Fruit fly (Drosophila melanogaster) whole organism, embryonic: ENCODE data around the gene CG7974.

Experiments
- BEAF-32 ChIP-seq: fragments of 200-800 bp; sonication (Bioruptor generic); optimal IDR thresholded peaks from 3 replicates; lab custom pipeline; 2017; ENCODE audit warnings: missing biosample characterization, missing genetic modification characterization, mild to moderate bottlenecking, moderate library complexity, missing genetic modification reagents
- Bgb ChIP-seq: fragments of 200-800 bp; sonication (Bioruptor generic); IDR thresholded peaks from 2 replicates; pipeline ENCODE4 v1.3.6; 2022; ENCODE audit warnings: missing biosample characterization, missing genetic modification characterization; ENCODE audit not compliant: partially characterized antibody
- CG10366 ChIP-seq: fragments of 200-800 bp; sonication (Bioruptor generic); IDR thresholded peaks from 2 replicates; pipeline ENCODE4 v1.3.6; 2022; ENCODE audit warnings: missing biosample characterization, missing genetic modification characterization
- CG10431 ChIP-seq: fragments of 200-800 bp; sonication (Bioruptor generic); optimal IDR thresholded peaks from 3 replicates; lab custom pipeline; 2018; ENCODE audit warnings: missing biosample characterization, mild to moderate bottlenecking, missing genetic modification characterization
- CG12219 ChIP-seq: fragments of 200-800 bp; sonication (Bioruptor generic); optimal IDR thresholded peaks from 3 replicates; lab custom pipeline; 2018; ENCODE audit warnings: missing biosample characterization, mild to moderate bottlenecking, missing genetic modification characterization
- CG12299 ChIP-seq: fragments of 200-800 bp; sonication (Bioruptor generic); optimal IDR thresholded peaks from 2 replicates; lab custom pipeline; 2018; ENCODE audit warnings: missing biosample characterization, mild to moderate bottlenecking, missing genetic modification characterization
- CG12769 ChIP-seq: fragments of 200-800 bp; sonication (Bioruptor generic); optimal IDR thresholded peaks from 2 replicates; lab custom pipeline; 2019; ENCODE audit warnings: missing biosample characterization, mild to moderate bottlenecking, missing genetic modification characterization, moderate library complexity
- CG13296 ChIP-seq: fragments of 200-800 bp; sonication (Bioruptor generic); optimal IDR thresholded peaks from 3 replicates; lab custom pipeline; 2018; ENCODE audit warnings: missing biosample characterization, mild to moderate bottlenecking, missing genetic modification characterization
- CG15269 ChIP-seq: fragments of 200-800 bp; sonication (Bioruptor generic); optimal IDR thresholded peaks from 2 replicates; lab custom pipeline; 2018; ENCODE audit warnings: missing biosample characterization, mild to moderate bottlenecking, missing genetic modification characterization, moderate library complexity
- CG15514 ChIP-seq: fragments of 200-800 bp; sonication (Bioruptor generic); optimal IDR thresholded peaks from 3 replicates; lab custom pipeline; 2017; ENCODE audit warnings: missing biosample characterization, missing genetic modification characterization, mild to moderate bottlenecking, moderate library complexity, missing genetic modification reagents
- CG4404 ChIP-seq: fragments of 200-800 bp; sonication (Bioruptor generic); IDR thresholded peaks from 2 replicates; pipeline ENCODE4 v1.3.6; 2022; ENCODE audit warnings: missing biosample characterization, missing genetic modification characterization
- CG4424 ChIP-seq: fragments of 200-800 bp; sonication (Bioruptor generic); optimal IDR thresholded peaks from 3 replicates; lab custom pipeline; 2016; ENCODE audit warnings: missing biosample characterization, missing genetic modification characterization
- CG4730 ChIP-seq: fragments of 200-800 bp; sonication (Bioruptor generic); IDR thresholded peaks from 2 replicates; pipeline ENCODE4 v1.3.6; 2022; ENCODE audit warnings: missing biosample characterization, missing genetic modification characterization
- CG5953 ChIP-seq: fragments of 200-800 bp; sonication (Bioruptor generic); IDR thresholded peaks from 2 replicates; pipeline ENCODE4 v1.3.6; 2022; ENCODE audit warnings: missing biosample characterization, missing genetic modification characterization
- CG7357 ChIP-seq: fragments of 200-800 bp; sonication (Bioruptor generic); IDR thresholded peaks from 3 replicates; pipeline ENCODE4 v1.3.6; 2022; ENCODE audit warnings: missing biosample characterization, missing genetic modification characterization
- CG7987 ChIP-seq: fragments of 200-800 bp; sonication (Bioruptor generic); optimal IDR thresholded peaks from 2 replicates; lab custom pipeline; 2018; ENCODE audit warnings: missing biosample characterization, mild to moderate bottlenecking, missing genetic modification characterization, moderate library complexity
- CG8089 ChIP-seq: fragments of 200-800 bp; sonication (Bioruptor generic); optimal IDR thresholded peaks from 3 replicates; lab custom pipeline; 2016; ENCODE audit warnings: missing biosample characterization, missing genetic modification characterization
- CG8924 ChIP-seq: fragments of 200-800 bp; optimal IDR thresholded peaks from 3 replicates; lab custom pipeline; 2019; ENCODE audit warnings: missing biosample characterization, mild to moderate bottlenecking, missing genetic modification characterization, moderate library complexity
- CG9437 ChIP-seq: fragments of 200-800 bp; sonication (Bioruptor generic); optimal IDR thresholded peaks from 2 replicates; lab custom pipeline; 2018; ENCODE audit warnings: missing biosample characterization, mild to moderate bottlenecking, missing genetic modification characterization
- Camta ChIP-seq: fragments of 200-800 bp; sonication (Bioruptor generic); optimal IDR thresholded peaks from 2 replicates; lab custom pipeline; 2016; ENCODE audit warnings: missing biosample characterization, missing genetic modification characterization
- CrebB ChIP-seq: fragments of 200-800 bp; sonication (Bioruptor generic); optimal IDR thresholded peaks from 3 replicates; lab custom pipeline; 2018; ENCODE audit warnings: missing biosample characterization, mild to moderate bottlenecking, missing genetic modification characterization
- Dad ChIP-seq: fragments of 200-800 bp; sonication (Bioruptor generic); optimal IDR thresholded peaks from 3 replicates; lab custom pipeline; 2016; ENCODE audit warnings: missing biosample characterization, missing genetic modification characterization
- Dip2 ChIP-seq: fragments of 200-800 bp; sonication (Bioruptor generic); IDR thresholded peaks from 2 replicates; pipeline ENCODE4 v1.3.6; 2022; ENCODE audit warnings: missing biosample characterization, missing genetic modification characterization
- E2f2 ChIP-seq: fragments of 200-800 bp; sonication (Bioruptor generic); IDR thresholded peaks from 2 replicates; pipeline ENCODE4 v1.3.6; 2022; ENCODE audit warnings: missing biosample characterization, missing genetic modification characterization
- Fer1 ChIP-seq: fragments of 200-800 bp; sonication (Bioruptor generic); optimal IDR thresholded peaks from 2 replicates; lab custom pipeline; 2017; ENCODE audit warnings: missing biosample characterization, mild to moderate bottlenecking, missing genetic modification characterization
- Fer3 ChIP-seq: fragments of 200-800 bp; sonication (Bioruptor generic); optimal IDR thresholded peaks from 2 replicates; lab custom pipeline; 2018; ENCODE audit warnings: missing biosample characterization, mild to moderate bottlenecking, missing genetic modification characterization, moderate library complexity
- GATAe ChIP-seq: fragments of 200-800 bp; sonication (Bioruptor generic); conservative IDR thresholded peaks from 2 replicates; pipeline ENCODE4 v1.3.6; 2022; ENCODE audit warnings: missing biosample characterization, missing genetic modification characterization
- Gug ChIP-seq: fragments of 200-800 bp; sonication (Bioruptor generic); IDR thresholded peaks from 4 replicates; pipeline ENCODE4 v1.3.6; 2022; ENCODE audit warnings: missing biosample characterization, missing genetic modification characterization
- HLH3B ChIP-seq: fragments of 200-800 bp; sonication (Bioruptor generic); IDR thresholded peaks from 2 replicates; pipeline ENCODE4 v1.3.6; 2022; ENCODE audit warnings: missing biosample characterization, missing genetic modification characterization
- HLHmδ ChIP-seq: fragments of 200-800 bp; sonication (Bioruptor generic); optimal IDR thresholded peaks from 2 replicates; lab custom pipeline; 2018; ENCODE audit warnings: missing biosample characterization, mild to moderate bottlenecking, missing genetic modification characterization, moderate library complexity
- Hey ChIP-seq: fragments of 200-800 bp; sonication (Bioruptor generic); optimal IDR thresholded peaks from 3 replicates; lab custom pipeline; 2018; ENCODE audit warnings: missing biosample characterization, mild to moderate bottlenecking, missing genetic modification characterization
- Lpt ChIP-seq: fragments of >200 bp; optimal IDR thresholded peaks from 2 replicates; lab custom pipeline; 2018; ENCODE audit warnings: missing biosample characterization, missing genetic modification characterization
- MESR4 ChIP-seq: fragments of 200-800 bp; sonication (Bioruptor generic); optimal IDR thresholded peaks from 2 replicates; lab custom pipeline; 2018; ENCODE audit warnings: missing biosample characterization, mild to moderate bottlenecking, missing genetic modification characterization, moderate library complexity
- Rfx ChIP-seq: fragments of 200-800 bp; sonication (Bioruptor generic); IDR thresholded peaks from 2 replicates; pipeline ENCODE4 v1.3.6; 2022; ENCODE audit warnings: missing biosample characterization, missing genetic modification characterization
- Stat92E ChIP-seq, 3 experiments: fragments of >200 bp in 2 of 3; fragments of 200-800 bp in 1 of 3; sonication (Bioruptor generic) in 1 of 3; optimal IDR thresholded peaks; 2 replicates each; lab custom pipeline; 2017 to 2019; ENCODE audit warnings: missing biosample characterization in 3 of 3, missing genetic modification characterization in 3 of 3, mild to moderate bottlenecking in 1 of 3, moderate library complexity in 1 of 3
- Tbp ChIP-seq: fragments of >200 bp; optimal IDR thresholded peaks from 2 replicates; lab custom pipeline; 2018; ENCODE audit warnings: missing biosample characterization, missing genetic modification characterization
- amos ChIP-seq: fragments of 200-800 bp; sonication (Bioruptor generic); IDR thresholded peaks from 2 replicates; pipeline ENCODE4 v1.3.6; 2022; ENCODE audit warnings: missing biosample characterization, missing genetic modification characterization; ENCODE audit not compliant: partially characterized antibody
- ase ChIP-seq: fragments of 200-800 bp; sonication (Bioruptor generic); IDR thresholded peaks from 3 replicates; pipeline ENCODE4 v1.3.6; 2022; ENCODE audit warnings: missing biosample characterization, missing genetic modification characterization
- ash1 ChIP-seq: fragments of 200-800 bp; sonication (Bioruptor generic); optimal IDR thresholded peaks from 2 replicates; lab custom pipeline; 2018; ENCODE audit warnings: missing biosample characterization, mild to moderate bottlenecking, missing genetic modification characterization
- cas ChIP-seq: fragments of 200-800 bp; sonication (Bioruptor generic); IDR thresholded peaks from 2 replicates; pipeline ENCODE4 v1.3.6; 2022; ENCODE audit warnings: missing biosample characterization, missing genetic modification characterization
- cg ChIP-seq: fragments of 200-800 bp; sonication (Bioruptor generic); optimal IDR thresholded peaks from 3 replicates; lab custom pipeline; 2019; ENCODE audit warnings: missing biosample characterization, mild to moderate bottlenecking, missing genetic modification characterization, moderate library complexity
- corto ChIP-seq: fragments of 200-800 bp; sonication (Bioruptor generic); optimal IDR thresholded peaks from 2 replicates; lab custom pipeline; 2016; ENCODE audit warnings: missing biosample characterization, mild to moderate bottlenecking, missing genetic modification characterization, moderate library complexity
- gce ChIP-seq: fragments of 200-800 bp; sonication (Bioruptor generic); IDR thresholded peaks from 3 replicates; pipeline ENCODE4 v1.3.6; 2022; ENCODE audit warnings: missing biosample characterization, missing genetic modification characterization
- jing ChIP-seq: fragments of 200-800 bp; sonication (Bioruptor generic); optimal IDR thresholded peaks from 2 replicates; lab custom pipeline; 2018; ENCODE audit warnings: missing biosample characterization, mild to moderate bottlenecking, missing genetic modification characterization
- lab ChIP-seq: fragments of 200-800 bp; sonication (Bioruptor generic); optimal IDR thresholded peaks from 3 replicates; lab custom pipeline; 2017; ENCODE audit warnings: missing biosample characterization, missing genetic modification characterization, mild to moderate bottlenecking, moderate library complexity, missing genetic modification reagents
- odd ChIP-seq: fragments of 200-800 bp; sonication (Bioruptor generic); optimal IDR thresholded peaks from 2 replicates; lab custom pipeline; 2017; ENCODE audit warnings: missing biosample characterization, mild to moderate bottlenecking, missing genetic modification characterization
- sd ChIP-seq: fragments of 200-800 bp; sonication (Bioruptor generic); optimal IDR thresholded peaks from 3 replicates; lab custom pipeline; 2018; ENCODE audit warnings: missing biosample characterization, mild to moderate bottlenecking, missing genetic modification characterization, moderate library complexity
- sens ChIP-seq: fragments of 200-800 bp; sonication (Bioruptor generic); peaks from one replicate; lab custom pipeline; 2016; ENCODE audit warnings: missing biosample characterization, missing genetic modification characterization
- ssp ChIP-seq: fragments of 200-800 bp; sonication (Bioruptor generic); IDR thresholded peaks from 2 replicates; pipeline ENCODE4 v1.3.6; 2022; ENCODE audit warnings: missing biosample characterization, missing genetic modification characterization
- tna ChIP-seq: fragments of 200-800 bp; sonication (Bioruptor generic); IDR thresholded peaks from 2 replicates; pipeline ENCODE4 v1.3.6; 2022; ENCODE audit warnings: missing biosample characterization, missing genetic modification characterization; ENCODE audit not compliant: partially characterized antibody
- tup ChIP-seq: fragments of 200-800 bp; sonication (Bioruptor generic); optimal IDR thresholded peaks from 2 replicates; lab custom pipeline; 2016; ENCODE audit warnings: missing biosample characterization, mild to moderate bottlenecking, missing genetic modification characterization, moderate library complexity

Gene CG7974

DNA sequence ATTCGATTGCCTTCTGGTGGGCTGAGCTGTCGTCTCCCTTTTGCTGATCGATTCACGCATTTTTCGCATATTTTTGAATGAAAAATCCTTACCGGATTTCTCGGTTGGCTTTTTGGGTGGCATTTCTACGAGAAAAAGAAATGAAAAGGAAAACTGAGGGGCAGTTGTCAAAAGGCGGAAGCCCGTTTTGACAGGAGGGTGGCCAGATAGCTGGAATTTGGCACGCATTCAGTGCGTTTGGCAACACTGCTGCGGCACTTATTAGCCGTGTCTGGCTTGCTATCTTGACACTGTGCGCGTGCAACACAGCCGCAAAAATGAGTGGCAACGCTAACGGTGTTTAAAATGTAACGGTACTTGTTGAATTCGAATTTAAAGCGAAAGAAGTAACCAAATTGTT, 3.6 kb downstream of the CG7974 start, which contains the start of gene RpL23A (continued):
- TF ChIP-seq corto (GFP tag; lab: Kevin White, UChicago) (no peak), CG4424 (GFP tag; lab: Kevin White, UChicago) (peak; percentile 93), CG10431 (peak; percentile 92), Hey (peak; percentile 89), Lpt (GFP tag; lab: Kevin White, UChicago) (no peak), CG10366 (GFP tag; lab: Robert Waterston, UW) (peak; percentile 93), Dad (peak; percentile 98), HLH3B (GFP tag; lab: Robert Waterston, UW) (peak; percentile 92), ash1 (GFP tag; lab: Kevin White, UChicago) (peak; percentile 98), amos (GFP tag; lab: Robert Waterston, UW) (peak; percentile 73), CG13296 (GFP tag; lab: Kevin White, UChicago) (peak; percentile 92), cas (GFP tag; lab: Robert Waterston, UW) (peak; percentile 91), CG8924 (peak; percentile 86), tup (GFP tag; lab: Kevin White, UChicago) (peak; percentile 85), tna (GFP tag; lab: Robert Waterston, UW) (no peak), gce (peak; percentile 88), Gug (GFP tag; lab: Robert Waterston, UW) (peak; percentile 89), CG5953 (GFP tag; lab: Robert Waterston, UW) (peak; percentile 90), Stat92E (GFP tag; optimal IDR thresholded peaks at IDR 0.05; lab: Kevin White, UChicago) (peak in 1 of 3 experiments; percentile 91), CrebB (peak; percentile 93), Bgb (GFP tag; lab: Robert Waterston, UW) (peak; percentile 81), CG4404 (GFP tag; lab: Robert Waterston, UW) (peak; percentile 83), CG7357 (GFP tag; lab: Robert Waterston, UW) (peak; percentile 66), odd (GFP tag; lab: Kevin White, UChicago) (peak; percentile 89), CG12299 (tag; lab: Kevin White, UChicago) (peak; percentile 82), Rfx (GFP tag; lab: Robert Waterston, UW) (peak; percentile 99), CG12769 (tag; lab: Kevin White, UChicago) (peak; percentile 96), GATAe (GFP tag; lab: Robert Waterston, UW) (peak; percentile 75), BEAF-32 (GFP tag; lab: Kevin White, UChicago) (peak; percentile 67), CG15514 (peak; percentile 96), ase (GFP tag; lab: Robert Waterston, UW) (peak; percentile 93), HLHmδ (GFP tag; lab: Kevin White, UChicago) (peak; percentile 98), CG9437 (GFP tag; lab: Kevin White, UChicago) (peak; percentile 80), Fer3 (peak; percentile 94), Tbp (no peak), MESR4 (peak; percentile 99), jing (GFP tag; lab: Kevin White, UChicago) (peak; percentile 89), sd (tag; lab: Kevin White, UChicago) (peak; percentile 92), ssp (GFP tag; lab: Robert Waterston, UW) (peak; percentile 87), CG8089 (GFP tag; lab: Kevin White, UChicago) (peak; percentile 97), Fer1 (GFP tag; lab: Kevin White, UChicago) (peak; percentile 98), Camta (GFP tag; lab: Kevin White, UChicago) (peak; percentile 97), CG4730 (GFP tag; lab: Robert Waterston, UW) (peak; percentile 97), CG15269 (tag; lab: Kevin White, UChicago) (peak; percentile 86), sens (GFP tag; lab: Kevin White, UChicago) (peak; percentile 98), E2f2 (peak; percentile 90), CG7987 (GFP tag; lab: Kevin White, UChicago) (peak; percentile 99), cg (GFP tag; lab: Kevin White, UChicago) (no peak), CG12219 (GFP tag; lab: Kevin White, UChicago) (peak; percentile 88), Dip2 (GFP tag; lab: Robert Waterston, UW) (no peak), lab (GFP tag; lab: Kevin White, UChicago) (peak; percentile 99)
